Comparison of ENCODE assay signal across 1 fruit fly cellular context in the genomic region with DNA sequence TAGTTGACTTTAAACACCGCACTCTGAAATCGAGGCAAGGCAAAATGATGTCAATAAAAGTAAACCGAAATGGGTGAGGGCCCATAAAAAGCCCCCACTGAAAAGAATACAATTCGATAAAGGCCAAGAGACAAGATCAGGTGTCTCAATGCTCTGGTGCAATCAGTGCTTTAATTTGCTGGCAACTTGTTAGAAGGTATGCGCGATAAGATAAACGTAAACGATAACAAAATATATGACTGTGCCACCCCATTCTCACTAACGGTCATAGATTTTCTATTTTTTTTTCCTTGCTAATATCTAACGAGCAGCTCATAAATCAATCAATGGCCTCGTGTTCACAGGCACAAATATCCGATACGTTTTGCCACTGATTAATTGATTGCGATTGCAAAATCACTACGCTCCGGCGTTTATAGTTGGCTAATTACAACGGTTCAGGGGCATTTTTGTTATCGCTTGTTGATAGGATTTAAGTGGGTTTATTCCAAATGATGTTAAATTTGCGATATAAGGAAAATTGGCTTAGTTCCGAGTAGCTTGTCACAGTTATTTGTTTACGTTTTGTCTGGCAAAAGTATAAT.
TF ChIP-seq lines count a peak whose summit lies in the region.

No protein-coding gene starts in this region.

TF ChIP-seq in whole organism, embryonic, 481 proteins besides CTCF, POLR2A, EP300 and RAD21 (continued from another document):
- TF ChIP-seq CG31365 (tag; optimal IDR thresholded peaks at IDR 0.05; lab: Kevin White, UChicago) (no peak), scrt (GFP tag; optimal IDR thresholded peaks at IDR 0.05; lab: Kevin White, UChicago) (no peak), CG4404 (GFP tag; IDR thresholded peaks at IDR 0.05; lab: Robert Waterston, UW) (no peak), gfzf (GFP tag; optimal IDR thresholded peaks at IDR 0.05; lab: Kevin White, UChicago) (no peak), CG31441 (GFP tag; IDR thresholded peaks at IDR 0.05; lab: Robert Waterston, UW) (no peak), CG17912 (GFP tag; optimal IDR thresholded peaks at IDR 0.05; lab: Kevin White, UChicago) (no peak), Atf3 (GFP tag; optimal IDR thresholded peaks at IDR 0.05; lab: Kevin White, UChicago) (no peak), stwl (tag; optimal IDR thresholded peaks at IDR 0.05; lab: Kevin White, UChicago) (no peak), CG17802 (tag; optimal IDR thresholded peaks at IDR 0.05; lab: Kevin White, UChicago) (no peak), CG11398 (GFP tag; optimal IDR thresholded peaks at IDR 0.05; lab: Kevin White, UChicago) (no peak), CG8765 (GFP tag; IDR thresholded peaks at IDR 0.05; lab: Robert Waterston, UW) (no peak), CG16813 (GFP tag; IDR thresholded peaks at IDR 0.05; lab: Robert Waterston, UW; ENCODE audit: partially characterized antibody) (no peak), az2 (GFP tag; optimal IDR thresholded peaks at IDR 0.05; lab: Kevin White, UChicago) (no peak), rib (GFP tag; IDR thresholded peaks at IDR 0.05; lab: Robert Waterston, UW) (peak; percentile 66; the same call in 1 of the 2 replicates), toy (GFP tag; IDR thresholded peaks at IDR 0.05; lab: Robert Waterston, UW) (no peak), NC2β (GFP tag; optimal IDR thresholded peaks at IDR 0.05; lab: Kevin White, UChicago) (no peak), ac (GFP tag; optimal IDR thresholded peaks at IDR 0.05; lab: Kevin White, UChicago) (no peak), CG13624 (GFP tag; optimal IDR thresholded peaks at IDR 0.05; lab: Kevin White, UChicago) (no peak), lbe (GFP tag; optimal IDR thresholded peaks at IDR 0.05; lab: Kevin White, UChicago) (no peak), Blimp-1 (GFP tag; optimal IDR thresholded peaks at IDR 0.05; lab: Kevin White, UChicago) (no peak), gcm2 (GFP tag; optimal IDR thresholded peaks at IDR 0.05; lab: Kevin White, UChicago) (no peak), caup (GFP tag; optimal IDR thresholded peaks at IDR 0.05; lab: Kevin White, UChicago; ENCODE audit: severe bottlenecking) (no peak), CG14441 (GFP tag; IDR thresholded peaks at IDR 0.05; lab: Robert Waterston, UW) (no peak), grn (GFP tag; optimal IDR thresholded peaks at IDR 0.05; lab: Kevin White, UChicago) (peak; percentile 92), sug (tag; optimal IDR thresholded peaks at IDR 0.05; lab: Kevin White, UChicago) (peak; percentile 75), z (GFP tag; IDR thresholded peaks at IDR 0.05; lab: Robert Waterston, UW) (no peak), cwo (GFP tag; optimal IDR thresholded peaks at IDR 0.05; lab: Kevin White, UChicago) (peak; percentile 33), sd (tag; optimal IDR thresholded peaks at IDR 0.05; lab: Kevin White, UChicago) (peak; percentile 78), CG6854 (GFP tag; optimal IDR thresholded peaks at IDR 0.05; lab: Kevin White, UChicago) (no peak), CG4820 (GFP tag; optimal IDR thresholded peaks at IDR 0.05; lab: Kevin White, UChicago) (no peak), Vsx1 (GFP tag; optimal IDR thresholded peaks at IDR 0.05; lab: Kevin White, UChicago) (peak; percentile 79), CG4282 (GFP tag; optimal IDR thresholded peaks at IDR 0.05; lab: Kevin White, UChicago) (no peak), Hsf (GFP tag; optimal IDR thresholded peaks at IDR 0.05; lab: Kevin White, UChicago) (no peak), CG3281 (GFP tag; optimal IDR thresholded peaks at IDR 0.05; lab: Kevin White, UChicago) (peak; percentile 34), CG6813 (GFP tag; optimal IDR thresholded peaks at IDR 0.05; lab: Kevin White, UChicago) (no peak), bsh (GFP tag; optimal IDR thresholded peaks at IDR 0.05; lab: Kevin White, UChicago) (no peak), tna (GFP tag; IDR thresholded peaks at IDR 0.05; lab: Robert Waterston, UW; ENCODE audit: partially characterized antibody) (no peak), CG12769 (tag; optimal IDR thresholded peaks at IDR 0.05; lab: Kevin White, UChicago) (no peak), gcm (GFP tag; optimal IDR thresholded peaks at IDR 0.05; lab: Kevin White, UChicago) (no peak), CG42726 (GFP tag; IDR thresholded peaks at IDR 0.05; lab: Robert Waterston, UW; ENCODE audit: partially characterized antibody) (no peak), CG7745 (tag; optimal IDR thresholded peaks at IDR 0.05; lab: Kevin White, UChicago) (no peak), CG18011 (GFP tag; optimal IDR thresholded peaks at IDR 0.05; lab: Kevin White, UChicago) (no peak), mirr (GFP tag; optimal IDR thresholded peaks at IDR 0.05; lab: Kevin White, UChicago) (peak; percentile 96), Ets97D (GFP tag; optimal IDR thresholded peaks at IDR 0.05; lab: Kevin White, UChicago) (no peak), Ptx1 (GFP tag; IDR thresholded peaks at IDR 0.05; lab: Robert Waterston, UW) (no peak), CG17829 (tag; optimal IDR thresholded peaks at IDR 0.05; lab: Kevin White, UChicago) (no peak), CG18764 (GFP tag; optimal IDR thresholded peaks at IDR 0.05; lab: Kevin White, UChicago) (no peak), sisA (GFP tag; IDR thresholded peaks at IDR 0.05; lab: Robert Waterston, UW) (no peak), repo (GFP tag; optimal IDR thresholded peaks at IDR 0.05; lab: Kevin White, UChicago) (no peak), pum (GFP tag; optimal IDR thresholded peaks at IDR 0.05; lab: Kevin White, UChicago) (no peak), pros (GFP tag; optimal IDR thresholded peaks at IDR 0.05; lab: Kevin White, UChicago) (no peak), ems (GFP tag; optimal IDR thresholded peaks at IDR 0.05; lab: Kevin White, UChicago) (no peak), CG1792 (GFP tag; optimal IDR thresholded peaks at IDR 0.05; lab: Kevin White, UChicago) (no peak), Nf-YB (GFP tag; optimal IDR thresholded peaks at IDR 0.05; lab: Kevin White, UChicago) (no peak), CG14667 (GFP tag; IDR thresholded peaks at IDR 0.05; lab: Robert Waterston, UW) (no peak), ham (GFP tag; IDR thresholded peaks at IDR 0.05; lab: Robert Waterston, UW) (no peak), CG9876 (GFP tag; optimal IDR thresholded peaks at IDR 0.05; lab: Kevin White, UChicago) (no peak), wdn (GFP tag; IDR thresholded peaks at IDR 0.05; lab: Robert Waterston, UW) (no peak), HmgZ (tag; optimal IDR thresholded peaks at IDR 0.05; lab: Kevin White, UChicago) (peak; percentile 5), zen2 (GFP tag; IDR thresholded peaks at IDR 0.05; lab: Robert Waterston, UW; ENCODE audit: partially characterized antibody) (no peak), br (optimal IDR thresholded peaks at IDR 0.05; lab: Kevin White, UChicago) (no peak), CG10543 (GFP tag; optimal IDR thresholded peaks at IDR 0.05; lab: Kevin White, UChicago) (peak; percentile 36), CG9609 (GFP tag; optimal IDR thresholded peaks at IDR 0.05; lab: Kevin White, UChicago) (no peak), CG15514 (GFP tag; optimal IDR thresholded peaks at IDR 0.05; lab: Kevin White, UChicago) (peak; percentile 1), Ravus (GFP tag; IDR thresholded peaks at IDR 0.05; lab: Robert Waterston, UW) (no peak), gro (GFP tag; optimal IDR thresholded peaks at IDR 0.05; lab: Kevin White, UChicago) (peak; percentile 66), prd (optimal IDR thresholded peaks at IDR 0.05; lab: Kevin White, UChicago) (no peak), prd (GFP tag; IDR thresholded peaks at IDR 0.05; lab: Robert Waterston, UW) (no peak), HHEX (GFP tag; optimal IDR thresholded peaks at IDR 0.05; lab: Kevin White, UChicago) (peak; percentile 30), CG8924 (tag; optimal IDR thresholded peaks at IDR 0.05; lab: Kevin White, UChicago) (no peak), bigmax (GFP tag; optimal IDR thresholded peaks at IDR 0.05; lab: Kevin White, UChicago) (no peak), CG13894 (tag; optimal IDR thresholded peaks at IDR 0.05; lab: Kevin White, UChicago) (no peak), CG10431 (GFP tag; optimal IDR thresholded peaks at IDR 0.05; lab: Kevin White, UChicago) (no peak), CG5245 (GFP tag; optimal IDR thresholded peaks at IDR 0.05; lab: Kevin White, UChicago) (no peak), CG2678 (tag; optimal IDR thresholded peaks at IDR 0.05; lab: Kevin White, UChicago) (peak; percentile 28), sim (GFP tag; IDR thresholded peaks at IDR 0.05; lab: Robert Waterston, UW) (no peak)
TF ChIP-seq in whole organism, embryonic: peak in this region for 24.
